Fruit fly (Drosophila melanogaster) Kc167 (cell line): Measurements from ENCODE around the gene arm.

ENCODE experiments used
- h ChIP-seq: fragments of >200 bp; optimal IDR thresholded peaks from 3 replicates; lab custom pipeline; 2018; ENCODE audit warnings: missing external identifiers
- psq ChIP-seq: fragments of >200 bp; optimal IDR thresholded peaks from 2 replicates; lab custom pipeline; 2017; ENCODE audit warnings: missing external identifiers

- TF ChIP-seq psq (lab: Kevin White, UChicago) = no peak
- TF ChIP-seq h (lab: Kevin White, UChicago) = no peak
Observed at dm6 chrX:1947178-1947872, 46.9 kb upstream of the arm start.
